Fruit fly (Drosophila melanogaster): ENCODE results near the gene CG32986.

The CG32986 gene

DNA sequence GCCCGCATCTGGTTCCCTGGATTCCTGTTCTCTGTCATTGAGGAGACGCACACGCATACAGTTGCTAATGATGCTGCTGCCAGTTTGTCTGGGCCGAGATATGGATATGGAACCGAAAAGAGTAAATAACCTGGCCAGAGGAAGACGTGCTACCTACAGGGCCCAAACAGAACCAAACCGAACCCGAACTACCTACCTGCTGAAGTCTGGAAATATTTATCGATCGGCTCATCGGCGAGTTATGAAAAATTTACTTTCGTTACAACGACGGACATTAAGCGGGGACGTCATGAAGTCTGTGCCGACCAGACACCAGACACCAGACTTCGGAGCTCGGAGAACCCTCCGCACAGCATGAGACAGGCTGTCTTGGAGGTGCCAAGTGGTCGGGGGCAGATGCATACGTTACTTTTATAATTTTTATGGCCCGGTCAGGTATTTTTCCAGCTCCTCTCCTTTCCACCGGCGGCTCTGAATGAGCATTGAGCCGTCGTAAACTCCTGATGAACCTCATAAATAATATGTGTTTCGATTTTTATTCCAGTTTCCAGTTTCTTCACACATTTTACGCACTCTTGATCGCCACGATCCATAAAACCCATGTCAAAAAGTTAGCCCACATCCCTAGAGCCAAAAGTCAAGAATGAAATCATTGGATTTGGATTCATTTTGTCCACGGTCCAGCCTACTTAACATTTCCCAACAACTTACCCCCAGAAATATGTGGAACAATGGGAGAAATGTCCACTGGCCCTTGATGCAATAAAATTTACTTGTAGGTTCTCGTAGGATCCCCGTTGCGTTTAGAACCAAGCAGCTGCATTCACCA is 15.6 kb upstream of the CG32986 start:
- no peak for TF ChIP-seq CG17801 (GFP tag; optimal IDR thresholded peaks at IDR 0.05; ENCODE audit: partially characterized antibody)

DNA sequence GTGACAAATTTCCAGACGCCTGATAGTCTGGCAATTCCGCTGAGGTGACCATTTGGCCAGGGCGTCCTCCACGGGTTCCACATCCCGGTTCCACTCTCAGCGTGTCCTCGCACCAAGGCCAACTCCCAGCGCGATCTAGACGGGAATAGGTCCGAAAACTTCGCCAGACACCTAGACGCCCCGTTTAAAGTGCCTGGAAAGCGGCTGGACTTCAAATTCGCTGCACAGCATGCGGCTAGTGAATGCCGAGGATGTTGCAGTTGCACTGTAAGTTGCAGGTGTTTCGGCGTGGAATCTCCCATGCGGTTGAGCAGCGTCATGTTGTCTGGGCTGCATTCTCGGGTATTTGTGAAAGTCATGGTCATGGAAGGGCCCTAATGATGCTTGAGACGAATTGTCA is 13.4 kb upstream of the CG32986 start:
- TF ChIP-seq CG17801 (GFP tag; optimal IDR thresholded peaks at IDR 0.05; ENCODE audit: partially characterized antibody) = no peak

DNA sequence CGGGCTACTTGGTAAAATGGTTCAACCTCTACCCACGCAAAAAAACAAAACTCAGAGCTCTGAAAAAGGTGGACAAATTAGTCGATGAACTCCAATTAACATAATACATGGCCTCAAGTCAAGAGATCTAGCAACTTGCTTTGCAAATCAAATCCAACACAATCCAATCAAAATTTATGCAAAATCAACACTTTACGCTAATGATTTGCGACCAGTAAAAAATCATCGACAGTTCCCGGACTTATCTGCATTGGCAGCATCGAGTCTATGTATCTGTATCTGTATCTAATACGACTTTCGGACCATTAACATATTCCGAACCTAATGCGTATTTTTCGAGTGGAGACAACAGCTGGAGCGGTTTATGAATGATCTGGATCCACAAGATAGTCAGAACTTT is 11.5 kb upstream of the CG32986 start:
- no peak for TF ChIP-seq CG17801 (GFP tag; optimal IDR thresholded peaks at IDR 0.05; ENCODE audit: partially characterized antibody)

DNA sequence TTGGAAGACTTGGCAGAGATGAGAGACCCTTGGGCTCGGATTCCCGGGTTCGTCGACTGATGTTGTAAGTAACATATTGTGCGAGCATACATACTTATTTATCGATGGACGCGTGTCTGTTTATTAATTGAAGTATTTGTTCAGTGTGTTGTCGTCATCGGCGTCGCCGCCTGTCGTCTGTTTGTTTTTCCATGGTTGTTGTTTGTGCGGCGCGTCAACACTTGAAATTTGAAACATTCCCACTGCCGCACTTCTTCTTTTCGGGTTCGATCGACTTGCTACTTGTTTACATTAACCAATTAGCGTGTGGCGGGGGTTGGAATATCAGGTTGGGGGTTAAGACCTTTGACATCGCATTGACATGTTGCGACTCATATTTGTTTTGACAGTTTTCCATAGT is 10.3 kb upstream of the CG32986 start:
- TF ChIP-seq CG17801 (GFP tag; optimal IDR thresholded peaks at IDR 0.05; ENCODE audit: partially characterized antibody) = no peak

DNA sequence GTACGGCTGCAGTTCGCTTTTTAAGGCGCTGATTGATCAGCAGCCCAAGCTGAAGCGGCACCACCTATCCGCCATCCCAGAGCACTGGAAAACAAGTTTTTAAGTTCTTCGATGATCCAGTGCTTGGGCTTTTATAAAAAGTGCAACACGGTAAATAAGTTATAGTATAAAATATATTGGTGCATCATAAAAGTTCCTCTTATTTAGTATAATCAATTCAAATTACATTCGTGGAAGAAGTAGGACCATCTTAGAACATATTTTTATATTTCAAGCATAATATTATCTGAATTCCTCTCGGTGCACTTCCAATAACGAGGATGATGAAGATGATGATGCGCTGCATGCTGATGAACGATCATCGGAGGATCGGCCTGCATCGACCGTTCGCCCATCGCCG is 7.1 kb upstream of the CG32986 start:
- TF ChIP-seq CG17801 (GFP tag; optimal IDR thresholded peaks at IDR 0.05; ENCODE audit: partially characterized antibody) = no peak

DNA sequence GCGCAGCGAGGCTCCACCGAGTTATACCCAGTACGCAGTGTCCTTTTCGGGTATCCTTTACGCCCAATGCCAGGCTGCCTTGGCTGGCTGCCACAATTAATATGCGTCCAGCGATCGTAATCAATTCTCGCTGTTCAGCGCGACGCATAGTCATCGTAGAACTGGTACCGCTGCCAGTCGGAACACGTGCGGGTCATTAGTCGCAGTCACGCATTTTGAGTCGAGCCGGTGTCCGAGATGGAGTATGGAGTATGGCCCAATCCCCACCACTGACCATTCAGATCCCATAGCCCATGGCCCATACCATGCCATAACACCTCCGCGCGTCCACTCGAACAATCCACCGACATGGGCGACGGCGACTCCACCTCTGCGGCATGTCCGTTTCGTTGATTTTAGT is 4.8 kb upstream of the CG32986 start:
- TF ChIP-seq CG17801 (GFP tag; optimal IDR thresholded peaks at IDR 0.05; ENCODE audit: partially characterized antibody) = no peak

DNA sequence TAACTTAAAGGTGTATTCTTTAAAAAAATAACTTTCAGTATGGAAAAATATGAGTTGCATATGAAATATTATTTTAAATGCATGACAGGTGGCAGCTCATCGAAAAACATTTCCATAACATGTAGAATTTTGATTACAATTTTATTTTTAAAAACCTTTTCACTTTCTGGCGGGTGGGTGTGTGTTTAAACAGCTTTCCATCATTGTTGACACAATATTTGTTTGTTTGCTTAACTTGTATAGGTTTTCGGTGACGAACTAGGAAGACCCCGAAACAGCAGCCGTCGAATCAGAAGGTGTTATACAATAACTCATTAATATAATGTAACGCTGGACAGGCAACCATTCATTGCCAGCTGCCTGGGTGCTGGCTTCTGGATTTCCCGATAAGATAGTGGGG is 2.7 kb upstream of the CG32986 start:
- no peak for TF ChIP-seq CG17801 (GFP tag; optimal IDR thresholded peaks at IDR 0.05; ENCODE audit: partially characterized antibody)

DNA sequence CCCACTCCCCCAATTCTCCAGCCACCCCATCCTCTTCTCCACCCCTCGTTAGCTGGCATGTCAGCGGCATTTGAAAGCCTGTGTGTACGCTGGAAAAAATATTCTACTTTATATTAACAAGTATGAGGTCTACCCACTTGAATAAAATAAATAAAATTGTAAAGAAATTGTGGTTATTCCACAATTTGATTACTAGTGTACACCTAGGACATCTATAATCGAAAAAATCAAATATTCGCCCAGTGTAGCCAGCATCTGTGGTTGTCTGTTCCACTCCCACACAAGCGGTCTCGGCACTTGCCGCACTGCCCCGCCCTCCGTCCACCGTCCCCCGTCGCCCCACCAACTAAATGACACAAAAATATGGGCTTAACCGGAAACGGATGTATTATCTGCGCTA is 1.8 kb upstream of the CG32986 start:
- TF ChIP-seq CG17801 (GFP tag; optimal IDR thresholded peaks at IDR 0.05; ENCODE audit: partially characterized antibody) = no peak

DNA sequence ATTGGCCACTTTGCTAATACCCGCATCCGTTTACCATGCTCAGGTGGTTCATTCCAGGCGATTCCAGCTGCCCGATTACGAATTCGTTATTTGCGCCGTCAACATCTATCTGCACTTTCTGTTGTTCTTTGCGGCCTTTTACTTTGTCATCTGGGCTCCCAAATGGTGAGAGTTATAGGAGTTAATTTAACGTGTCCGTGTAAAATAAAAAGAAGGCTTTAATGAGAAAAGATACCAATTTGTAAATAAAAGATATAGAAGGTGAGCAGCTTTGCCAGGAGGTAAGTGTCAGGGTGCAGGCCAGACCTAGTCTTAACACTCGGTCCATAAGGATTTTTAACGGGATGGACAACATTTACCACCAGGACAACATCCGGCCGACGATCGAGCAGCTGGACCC is 935 bp downstream of the CG32986 start, which contains the start of gene CG32987:
CG32987 (plus strand) TSS at position 301 of the 400 bp plus-strand sequence.
- TF ChIP-seq CG17801 (GFP tag; optimal IDR thresholded peaks at IDR 0.05; ENCODE audit: partially characterized antibody) = no peak

DNA sequence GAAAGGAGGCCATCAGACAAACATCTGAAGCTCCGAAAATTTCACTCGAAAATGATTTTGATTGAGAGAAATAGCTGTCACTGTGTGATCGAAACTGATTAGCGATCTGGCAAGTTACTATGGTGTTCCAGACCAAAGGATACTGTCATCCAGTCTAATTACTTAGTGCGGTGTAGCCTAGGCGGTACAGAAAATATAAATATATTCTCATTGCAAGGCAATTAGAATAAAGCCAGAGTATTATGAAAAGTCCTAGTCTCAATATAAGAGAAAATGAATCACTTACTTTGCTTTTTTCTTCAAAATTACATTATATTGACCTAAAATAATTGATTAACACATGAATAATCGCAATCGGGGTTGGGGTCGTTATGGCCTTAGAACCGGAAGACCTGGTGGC is 2.0 kb downstream of the CG32986 start, which contains the start of gene CG32988:
CG32988 (plus strand) TSS at position 301 of the 400 bp plus-strand sequence.
- TF ChIP-seq CG17801 (GFP tag; optimal IDR thresholded peaks at IDR 0.05; ENCODE audit: partially characterized antibody) = no peak

DNA sequence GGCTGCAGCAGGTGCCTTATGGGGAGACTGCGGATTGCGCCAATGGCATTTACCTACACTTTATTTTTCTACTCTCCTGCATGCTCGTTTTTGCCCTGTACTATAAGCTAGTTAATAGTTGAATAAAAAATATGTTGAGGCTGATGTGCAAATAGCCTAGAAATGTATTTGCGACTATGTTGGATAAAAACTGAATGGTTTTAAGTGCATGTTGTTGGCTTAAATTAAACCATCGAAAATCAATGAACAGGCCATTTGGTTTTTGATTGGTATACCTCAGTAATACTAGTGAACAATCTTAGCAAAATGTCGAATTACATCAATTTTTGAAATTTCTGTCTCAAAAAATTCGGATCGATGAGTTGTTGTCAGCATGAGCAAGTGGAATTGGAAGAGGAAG is 3.0 kb downstream of the CG32986 start, which contains the start of gene CG32983:
CG32983 (plus strand) TSS at position 301 of the 400 bp plus-strand sequence.
- TF ChIP-seq CG17801 (GFP tag; optimal IDR thresholded peaks at IDR 0.05; ENCODE audit: partially characterized antibody) = no peak

DNA sequence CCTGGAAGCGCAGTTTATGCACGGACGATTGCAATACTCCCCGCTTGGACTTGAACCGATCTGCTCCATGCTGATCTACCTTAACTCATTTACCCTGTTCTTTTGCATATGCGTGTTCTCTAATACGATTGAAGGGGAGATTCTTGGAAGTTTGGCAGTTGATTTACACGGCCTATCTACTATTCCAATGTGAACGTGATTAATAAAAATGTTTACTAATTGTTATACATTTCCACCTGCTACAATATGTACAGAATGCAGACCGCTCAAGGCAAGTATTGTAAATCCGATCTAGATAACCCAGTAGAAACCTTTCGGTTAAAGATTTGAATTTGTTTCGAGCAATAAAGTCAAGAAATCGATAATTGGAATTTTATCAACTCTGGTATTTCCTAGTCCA is 3.9 kb downstream of the CG32986 start, which contains the start of gene CG9483:
CG9483 (plus strand) TSS at position 301 of the 400 bp plus-strand sequence.
- TF ChIP-seq CG17801 (GFP tag; optimal IDR thresholded peaks at IDR 0.05; ENCODE audit: partially characterized antibody) = no peak

DNA sequence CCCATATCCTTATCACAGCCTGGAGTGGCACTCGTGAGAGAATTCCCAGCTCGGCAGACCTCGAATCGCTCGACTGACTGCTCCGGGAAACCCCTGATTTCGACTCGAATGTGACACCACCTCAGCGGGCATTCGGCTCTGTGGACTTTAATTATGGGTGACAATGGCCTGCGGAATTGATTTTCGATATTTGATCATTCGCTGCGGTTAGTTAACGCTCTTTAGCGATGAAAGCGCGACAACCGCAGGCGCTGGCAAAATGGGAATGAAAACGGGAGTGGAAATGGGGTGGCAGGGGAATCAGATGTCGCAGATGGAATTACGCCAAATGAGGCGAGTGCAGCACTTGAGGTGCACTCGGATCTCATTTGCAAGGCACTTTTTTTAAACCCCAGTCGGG is 9.1 kb downstream of the CG32986 start:
- no peak for TF ChIP-seq CG17801 (GFP tag; optimal IDR thresholded peaks at IDR 0.05; ENCODE audit: partially characterized antibody)

DNA sequence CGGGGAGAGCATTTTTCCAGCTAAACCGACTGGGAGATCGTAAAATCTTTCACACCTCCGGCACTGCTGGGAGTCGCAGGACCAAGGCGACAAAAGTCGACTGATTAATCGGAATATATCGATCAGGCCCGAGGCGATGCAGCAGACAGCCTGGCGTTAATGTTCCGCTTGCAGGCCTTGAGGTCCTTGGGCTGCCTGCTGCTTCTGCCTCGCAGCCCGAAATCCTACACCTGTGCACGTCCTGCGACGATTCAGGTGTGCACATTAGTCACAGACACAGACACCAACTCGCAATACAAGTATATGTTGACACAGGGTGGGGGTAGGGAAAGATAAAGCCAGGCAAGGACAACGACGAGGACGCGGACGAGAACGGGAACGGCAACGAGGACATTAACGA is 13.3 kb downstream of the CG32986 start:
- TF ChIP-seq CG17801 (GFP tag; optimal IDR thresholded peaks at IDR 0.05; ENCODE audit: partially characterized antibody) = no peak

DNA sequence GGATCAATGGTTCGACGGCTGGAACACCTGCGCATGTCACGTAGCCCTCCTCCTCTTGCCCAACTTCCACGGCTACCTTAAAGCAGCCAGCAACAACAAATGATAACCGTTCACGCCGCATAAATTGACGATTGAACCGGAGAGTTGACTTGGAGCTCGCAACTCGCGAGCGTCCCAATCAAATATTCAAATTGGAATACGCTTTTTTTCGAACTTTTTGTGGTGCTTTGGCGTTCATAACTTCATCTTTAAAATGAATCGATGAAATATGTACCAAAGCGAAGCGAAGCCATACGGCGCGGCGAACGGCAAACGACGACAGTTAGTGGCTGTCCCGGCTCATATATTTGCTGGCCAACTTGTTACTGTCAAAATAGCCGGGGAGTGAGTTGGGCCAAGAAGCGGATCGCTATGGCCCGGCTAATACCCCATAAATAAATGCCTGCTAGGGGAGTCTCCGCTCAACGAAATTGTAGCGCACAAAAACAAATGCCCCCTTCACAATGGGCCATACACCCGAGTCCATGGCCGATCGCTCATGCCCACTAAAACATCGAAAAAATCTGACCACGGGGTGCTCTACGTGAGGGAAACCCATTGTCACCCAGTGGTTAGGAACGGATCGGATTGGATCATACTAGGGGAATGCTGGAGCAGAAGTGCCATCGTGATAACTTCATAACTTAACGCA is 16.8 kb downstream of the CG32986 start:
- no peak for TF ChIP-seq CG17801 (GFP tag; optimal IDR thresholded peaks at IDR 0.05; ENCODE audit: partially characterized antibody)

DNA sequence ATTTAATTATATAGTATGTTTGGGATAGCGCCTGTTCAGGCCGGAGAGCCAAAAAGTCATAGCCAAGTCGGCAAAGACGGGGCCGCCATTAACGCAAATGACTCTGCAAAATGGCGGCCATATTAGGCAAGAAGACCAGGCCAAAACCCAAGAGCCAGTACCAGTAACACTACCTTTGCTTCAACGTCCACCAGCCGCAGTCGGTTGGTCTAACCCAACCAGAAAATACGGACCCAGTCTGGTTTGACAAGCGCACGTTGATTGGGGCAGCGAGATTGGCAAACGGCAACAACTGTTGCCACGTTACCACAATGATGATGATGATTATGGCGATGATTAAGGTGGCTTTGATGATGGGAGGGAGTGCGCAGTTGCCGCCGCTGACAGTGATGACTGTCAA is 18.5 kb downstream of the CG32986 start:
- no peak for TF ChIP-seq CG17801 (GFP tag; optimal IDR thresholded peaks at IDR 0.05; ENCODE audit: partially characterized antibody)

All from ovary, adult (tissue).